Worm (Caenorhabditis elegans) whole organism, late embryonic: Measurements from ENCODE around the gene T28D6.6.

ENCODE experiments used
- C38D4.7 ChIP-seq: fragments of 200-800 bp; sonication (Bioruptor generic); optimal IDR thresholded peaks from 2 replicates; lab custom pipeline; 2018; ENCODE audit warnings: mild to moderate bottlenecking, missing genetic modification characterization, moderate library complexity, missing compliant biosample characterization
- F13H6.1 ChIP-seq: sonication (generic microtip); optimal IDR thresholded peaks from 2 replicates; lab custom pipeline; 2016; ENCODE audit warnings: missing genetic modification characterization, missing compliant biosample characterization
- K02D7.2 ChIP-seq: sonication (generic microtip); optimal IDR thresholded peaks from 2 replicates; lab custom pipeline; 2017; ENCODE audit warnings: mild to moderate bottlenecking, missing genetic modification characterization, missing compliant biosample characterization
- T23F11.4 ChIP-seq: fragments of 200-800 bp; sonication (Bioruptor generic); optimal IDR thresholded peaks from 2 replicates; lab custom pipeline; 2018; ENCODE audit warnings: mild to moderate bottlenecking, missing genetic modification characterization, missing compliant biosample characterization
- Y22D7AL.16 ChIP-seq: sonication (generic microtip); optimal IDR thresholded peaks from 2 replicates; lab custom pipeline; 2016; ENCODE audit warnings: missing genetic modification characterization, missing compliant biosample characterization
- ahr-1 ChIP-seq: sonication (generic microtip); optimal IDR thresholded peaks from 2 replicates; lab custom pipeline; 2016; ENCODE audit warnings: missing genetic modification characterization, missing compliant biosample characterization
- ama-1 ChIP-seq: fragments of 150-350 bp; optimal IDR thresholded peaks from 2 replicates; lab custom pipeline; 2014
- ceh-14 ChIP-seq: sonication (generic microtip); optimal IDR thresholded peaks from 2 replicates; lab custom pipeline; 2016; ENCODE audit warnings: missing genotype, missing genetic modification characterization, missing compliant biosample characterization
- ceh-18 ChIP-seq: sonication (generic microtip); optimal IDR thresholded peaks from 2 replicates; lab custom pipeline; 2016; ENCODE audit warnings: missing genetic modification characterization, missing compliant biosample characterization
- ceh-19 ChIP-seq: fragments of 200-800 bp; sonication (Bioruptor generic); optimal IDR thresholded peaks from 2 replicates; lab custom pipeline; 2018; ENCODE audit warnings: mild to moderate bottlenecking, missing genetic modification characterization, missing compliant biosample characterization
- ceh-24 ChIP-seq: sonication (generic microtip); optimal IDR thresholded peaks from 2 replicates; lab custom pipeline; 2016; ENCODE audit warnings: mild to moderate bottlenecking, missing genetic modification characterization, missing compliant biosample characterization
- ceh-30 ChIP-seq: fragments of 150-350 bp; optimal IDR thresholded peaks from 2 replicates; lab custom pipeline; 2014; ENCODE audit warnings: missing biosample characterization, missing genetic modification characterization
- ceh-31 ChIP-seq: sonication (generic microtip); optimal IDR thresholded peaks from 2 replicates; lab custom pipeline; 2016; ENCODE audit warnings: missing genetic modification characterization, missing compliant biosample characterization
- ceh-34 ChIP-seq: sonication (generic microtip); optimal IDR thresholded peaks from 2 replicates; lab custom pipeline; 2016; ENCODE audit warnings: mild to moderate bottlenecking, missing genetic modification characterization, missing compliant biosample characterization
- ceh-45 ChIP-seq: fragments of 200-800 bp; sonication (Bioruptor generic); IDR thresholded peaks from 2 replicates; pipeline ENCODE4 v1.3.6; 2022; ENCODE audit warnings: missing genetic modification reagents, missing genetic modification characterization, missing compliant biosample characterization
- ceh-48 ChIP-seq: sonication (generic microtip); optimal IDR thresholded peaks from 2 replicates; lab custom pipeline; 2016; ENCODE audit warnings: missing genetic modification characterization, inconsistent platforms, missing compliant biosample characterization
- che-1 ChIP-seq: sonication (generic microtip); optimal IDR thresholded peaks from 2 replicates; lab custom pipeline; 2016; ENCODE audit warnings: mild to moderate bottlenecking, missing genetic modification characterization, missing compliant biosample characterization
- dmd-4 ChIP-seq: sonication (generic microtip); optimal IDR thresholded peaks from 2 replicates; lab custom pipeline; 2016; ENCODE audit warnings: borderline replicate concordance, missing genetic modification characterization, missing compliant biosample characterization
- elt-4 ChIP-seq: sonication (generic microtip); optimal IDR thresholded peaks from 2 replicates; lab custom pipeline; 2016; ENCODE audit warnings: missing genetic modification characterization, missing compliant biosample characterization
- ets-4 ChIP-seq: sonication (generic microtip); optimal IDR thresholded peaks from 2 replicates; lab custom pipeline; 2016; ENCODE audit warnings: missing genetic modification characterization, missing compliant biosample characterization
- eyg-1 ChIP-seq: sonication (generic microtip); optimal IDR thresholded peaks from 2 replicates; lab custom pipeline; 2016; ENCODE audit warnings: missing genotype, missing genetic modification characterization, missing compliant biosample characterization
- fax-1 ChIP-seq: sonication (generic microtip); optimal IDR thresholded peaks from 2 replicates; lab custom pipeline; 2016; ENCODE audit warnings: missing genotype, missing genetic modification characterization, missing compliant biosample characterization
- fkh-10 ChIP-seq: fragments of 150-350 bp; optimal IDR thresholded peaks from 2 replicates; lab custom pipeline; 2014; ENCODE audit warnings: missing biosample characterization, missing genetic modification reagents, missing genetic modification characterization
- fkh-6 ChIP-seq: sonication (generic microtip); optimal IDR thresholded peaks from 2 replicates; lab custom pipeline; 2016; ENCODE audit warnings: missing genetic modification characterization, missing compliant biosample characterization
- gmeb-2 ChIP-seq: sonication (generic microtip); optimal IDR thresholded peaks from 2 replicates; lab custom pipeline; 2016; ENCODE audit warnings: missing genetic modification characterization, inconsistent platforms, missing compliant biosample characterization
- hlh-13 ChIP-seq: fragments of 200-800 bp; sonication (Bioruptor generic); optimal IDR thresholded peaks from 2 replicates; lab custom pipeline; 2018; ENCODE audit warnings: mild to moderate bottlenecking, missing genetic modification characterization, missing compliant biosample characterization
- hlh-15 ChIP-seq: sonication (generic microtip); optimal IDR thresholded peaks from 2 replicates; lab custom pipeline; 2016; ENCODE audit warnings: missing genetic modification characterization, missing compliant biosample characterization
- hlh-30 ChIP-seq: sonication (generic microtip); optimal IDR thresholded peaks from 2 replicates; lab custom pipeline; 2017; ENCODE audit warnings: antibody characterized with exemption, missing genetic modification characterization, missing compliant biosample characterization; ENCODE audit not compliant: insufficient read depth
- lim-6 ChIP-seq: sonication (generic microtip); optimal IDR thresholded peaks from 2 replicates; lab custom pipeline; 2016; ENCODE audit warnings: missing genetic modification characterization, missing compliant biosample characterization
- lin-11 ChIP-seq: fragments of 200-800 bp; sonication (Bioruptor generic); optimal IDR thresholded peaks from 2 replicates; lab custom pipeline; 2018; ENCODE audit warnings: mild to moderate bottlenecking, missing genetic modification characterization, missing compliant biosample characterization
- madf-2 ChIP-seq: sonication (generic microtip); optimal IDR thresholded peaks from 2 replicates; lab custom pipeline; 2017; ENCODE audit warnings: missing genetic modification characterization, missing compliant biosample characterization
- mec-3 ChIP-seq: sonication (generic microtip); optimal IDR thresholded peaks from 2 replicates; lab custom pipeline; 2016; ENCODE audit warnings: borderline replicate concordance, missing genetic modification characterization, missing compliant biosample characterization
- nhr-11 ChIP-seq: fragments of 150-350 bp; optimal IDR thresholded peaks from 2 replicates; lab custom pipeline; 2014; ENCODE audit warnings: missing biosample characterization, missing genetic modification characterization
- nhr-232 ChIP-seq: sonication (generic microtip); optimal IDR thresholded peaks from 2 replicates; lab custom pipeline; 2016; ENCODE audit warnings: missing genetic modification characterization, missing compliant biosample characterization
- npax-4 ChIP-seq: sonication (generic microtip); optimal IDR thresholded peaks from 2 replicates; lab custom pipeline; 2016; ENCODE audit warnings: missing genetic modification characterization, missing compliant biosample characterization
- pat-9 ChIP-seq: fragments of 200-800 bp; sonication (Bioruptor generic); optimal IDR thresholded peaks from 2 replicates; lab custom pipeline; 2018; ENCODE audit warnings: mild to moderate bottlenecking, missing genetic modification characterization, moderate library complexity, missing compliant biosample characterization
- pax-1 ChIP-seq: fragments of 150-350 bp; optimal IDR thresholded peaks from 2 replicates; lab custom pipeline; 2014; ENCODE audit warnings: missing biosample characterization, missing genetic modification characterization
- pha-4 ChIP-seq: fragments of 150-350 bp; optimal IDR thresholded peaks from 2 replicates; lab custom pipeline; 2018; ENCODE audit warnings: missing biosample characterization, missing genetic modification reagents, missing genetic modification characterization
- pqm-1 ChIP-seq: sonication (generic microtip); optimal IDR thresholded peaks from 2 replicates; lab custom pipeline; 2016; ENCODE audit warnings: missing genetic modification characterization, missing compliant biosample characterization
- pros-1 ChIP-seq: fragments of 150-350 bp; optimal IDR thresholded peaks from 2 replicates; lab custom pipeline; 2014; ENCODE audit warnings: missing biosample characterization, missing genetic modification reagents, missing genetic modification characterization
- ref-2 ChIP-seq: sonication (generic microtip); optimal IDR thresholded peaks from 2 replicates; lab custom pipeline; 2016; ENCODE audit warnings: missing genetic modification characterization, missing compliant biosample characterization
- rnt-1 ChIP-seq: sonication (generic microtip); optimal IDR thresholded peaks from 2 replicates; lab custom pipeline; 2016; ENCODE audit warnings: missing genetic modification characterization, missing compliant biosample characterization
- sdc-2 ChIP-seq: sonication (generic microtip); optimal IDR thresholded peaks from 2 replicates; lab custom pipeline; 2016; ENCODE audit warnings: missing genotype, missing genetic modification characterization, missing compliant biosample characterization
- sox-4 ChIP-seq: sonication (generic microtip); optimal IDR thresholded peaks from 2 replicates; lab custom pipeline; 2017; ENCODE audit warnings: mild to moderate bottlenecking, missing genetic modification characterization, inconsistent platforms, missing compliant biosample characterization
- tbx-2 ChIP-seq: sonication (generic microtip); optimal IDR thresholded peaks from 2 replicates; lab custom pipeline; 2016; ENCODE audit warnings: missing genetic modification characterization, missing compliant biosample characterization
- tbx-7 ChIP-seq: sonication (generic microtip); optimal IDR thresholded peaks from 2 replicates; lab custom pipeline; 2016; ENCODE audit warnings: missing genotype, missing genetic modification characterization, missing compliant biosample characterization
- ttx-3 ChIP-seq: sonication (generic microtip); optimal IDR thresholded peaks from 2 replicates; lab custom pipeline; 2016; ENCODE audit warnings: missing genetic modification reagents, missing genetic modification characterization, missing compliant biosample characterization
- unc-42 ChIP-seq: sonication (generic microtip); optimal IDR thresholded peaks from 2 replicates; lab custom pipeline; 2016; ENCODE audit warnings: missing genotype, missing genetic modification characterization, missing compliant biosample characterization
- unc-86 ChIP-seq: sonication (generic microtip); optimal IDR thresholded peaks from 2 replicates; lab custom pipeline; 2016; ENCODE audit warnings: missing genetic modification characterization, missing compliant biosample characterization
- zip-5 ChIP-seq: sonication (generic microtip); optimal IDR thresholded peaks from 2 replicates; lab custom pipeline; 2016; ENCODE audit warnings: missing genetic modification characterization, missing compliant biosample characterization
- ztf-16 ChIP-seq: sonication (generic microtip); optimal IDR thresholded peaks from 2 replicates; lab custom pipeline; 2017; ENCODE audit warnings: missing genetic modification characterization, missing compliant biosample characterization

T28D6.6 gene

ce11 chrIII:11371688-11372087 lies 28.8 kb upstream of the T28D6.6 start, which contains the start of gene tba-7:
tba-7 (minus strand) TSS chrIII:11371788.
- TF ChIP-seq F13H6.1 (tag; lab: Kevin White, UChicago), result no peak
- no peak for TF ChIP-seq Y22D7AL.16 (tag; lab: Kevin White, UChicago)
- TF ChIP-seq fkh-6 (tag; lab: Kevin White, UChicago), result no peak
- no peak for TF ChIP-seq nhr-232 (tag; lab: Kevin White, UChicago)
- no peak for TF ChIP-seq T23F11.4 (GFP tag; lab: Kevin White, UChicago)
- no peak for TF ChIP-seq fax-1 (tag; lab: Kevin White, UChicago)
- TF ChIP-seq pqm-1 (tag; lab: Kevin White, UChicago), result no peak
- TF ChIP-seq ceh-18 (tag; lab: Kevin White, UChicago), result no peak
- no peak for TF ChIP-seq pat-9
- no peak for TF ChIP-seq elt-4 (tag; lab: Kevin White, UChicago)
- no peak for TF ChIP-seq ceh-14 (tag; lab: Kevin White, UChicago)
- TF ChIP-seq pax-1 (tag; lab: Kevin White, UChicago), result no peak
- TF ChIP-seq sox-4 (tag; lab: Kevin White, UChicago), result no peak
- no peak for TF ChIP-seq npax-4 (tag; lab: Kevin White, UChicago)

DNA sequence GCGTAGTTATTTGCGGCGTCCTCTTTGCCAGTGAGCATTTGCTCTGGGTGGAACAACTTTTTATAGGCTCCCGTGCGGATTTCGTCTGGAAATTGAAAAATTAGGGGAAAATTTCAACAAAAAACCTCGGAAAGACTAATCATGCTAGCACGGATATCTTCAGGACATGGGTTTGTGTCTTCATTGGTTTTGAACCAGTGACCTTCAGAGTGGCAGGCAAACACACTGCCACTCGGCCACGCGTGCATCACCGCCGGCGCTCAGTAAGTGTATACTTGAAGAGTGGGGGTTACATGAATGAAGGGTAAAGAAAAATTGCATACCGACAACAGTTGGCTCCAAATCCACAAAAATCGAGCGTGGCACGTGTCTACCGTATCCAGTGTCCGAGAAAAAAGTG lies 28.3 kb upstream of the T28D6.6 start:
- TF ChIP-seq ceh-24 (tag; lab: Kevin White, UChicago), result peak; percentile 61
- TF ChIP-seq ets-4 (tag; lab: Kevin White, UChicago), result peak; percentile 35
- peak; percentile 89 for TF ChIP-seq che-1 (tag; lab: Kevin White, UChicago)
- peak; percentile 87 for TF ChIP-seq eyg-1 (tag; lab: Kevin White, UChicago)
- peak; percentile 47 for TF ChIP-seq tbx-7
- peak; percentile 82 for TF ChIP-seq ztf-16 (tag; lab: Kevin White, UChicago)
- TF ChIP-seq mec-3 (tag; lab: Kevin White, UChicago), result peak; percentile 16
- TF ChIP-seq ceh-31 (tag; lab: Kevin White, UChicago), result peak; percentile 67
- TF ChIP-seq ceh-45 (GFP tag; lab: Robert Waterston, UW), result peak; percentile 68; the same call in 1 of the 2 replicates
- TF ChIP-seq lin-11 (tag; lab: Kevin White, UChicago), result peak; percentile 82
- peak; percentile 62 for TF ChIP-seq unc-42 (tag; lab: Kevin White, UChicago)
- no peak for TF ChIP-seq nhr-11 (tag; lab: Kevin White, UChicago)
- peak; percentile 71 for TF ChIP-seq ahr-1 (tag; lab: Kevin White, UChicago)
- TF ChIP-seq ceh-30 (tag; lab: Kevin White, UChicago), result no peak
- peak; percentile 84 for TF ChIP-seq hlh-13 (GFP tag; lab: Kevin White, UChicago)
- TF ChIP-seq npax-4 (tag; lab: Kevin White, UChicago), result peak; percentile 72
- TF ChIP-seq pros-1 (tag; lab: Kevin White, UChicago), result no peak
- peak; percentile 89 for TF ChIP-seq madf-2 (tag; lab: Kevin White, UChicago)
- peak; percentile 84 for TF ChIP-seq ttx-3
- peak; percentile 80 for TF ChIP-seq ceh-14 (tag; lab: Kevin White, UChicago)
- peak; percentile 69 for TF ChIP-seq rnt-1 (tag; lab: Kevin White, UChicago)
- TF ChIP-seq pax-1 (tag; lab: Kevin White, UChicago), result no peak
- peak; percentile 60 for TF ChIP-seq zip-5 (tag; lab: Kevin White, UChicago)
- peak; percentile 91 for TF ChIP-seq Y22D7AL.16 (tag; lab: Kevin White, UChicago)
- TF ChIP-seq K02D7.2 (tag; lab: Kevin White, UChicago), result peak; percentile 78
- no peak for TF ChIP-seq pha-4 (tag; lab: Kevin White, UChicago)
- peak; percentile 27 for TF ChIP-seq pqm-1 (tag; lab: Kevin White, UChicago)
- peak; percentile 90 for TF ChIP-seq gmeb-2 (tag; lab: Kevin White, UChicago)
- TF ChIP-seq hlh-15, result peak; percentile 78
- peak; percentile 88 for TF ChIP-seq C38D4.7 (GFP tag; lab: Kevin White, UChicago)
- TF ChIP-seq ref-2, result peak; percentile 83
- peak; percentile 80 for TF ChIP-seq unc-86 (tag; lab: Kevin White, UChicago)
- TF ChIP-seq ceh-18 (tag; lab: Kevin White, UChicago), result peak; percentile 79
- peak; percentile 53 for TF ChIP-seq hlh-30
- peak; percentile 83 for TF ChIP-seq sdc-2 (tag; lab: Kevin White, UChicago)
- TF ChIP-seq ceh-19 (GFP tag; lab: Kevin White, UChicago), result peak; percentile 88
- peak; percentile 81 for TF ChIP-seq ceh-34 (tag; lab: Kevin White, UChicago)
- no peak for TF ChIP-seq ama-1
- TF ChIP-seq ceh-48, result peak; percentile 75
- TF ChIP-seq nhr-232 (tag; lab: Kevin White, UChicago), result peak; percentile 88
- TF ChIP-seq pat-9, result peak; percentile 91
- TF ChIP-seq fkh-10 (GFP tag; lab: Kevin White, UChicago), result peak; percentile 83
- TF ChIP-seq lim-6 (tag; lab: Kevin White, UChicago), result peak; percentile 56
- TF ChIP-seq tbx-2, result peak; percentile 84
- TF ChIP-seq dmd-4, result peak; percentile 74
